Fruit fly (Drosophila melanogaster): ENCODE results near the gene dhd.

dm6 chrX:5295766-5296165, 16.2 kb upstream of the dhd start, which contains the start of gene CG42749:
- no peak for TF ChIP-seq Pif1B (GFP tag; optimal IDR thresholded peaks at IDR 0.05)
- TF ChIP-seq Ets98B (GFP tag; IDR thresholded peaks at IDR 0.05): no peak
- no peak for TF ChIP-seq Snoo (tag; optimal IDR thresholded peaks at IDR 0.05)
- TF ChIP-seq EcR (GFP tag; optimal IDR thresholded peaks at IDR 0.05): no peak
- no peak for TF ChIP-seq CG13204 (GFP tag; optimal IDR thresholded peaks at IDR 0.05)
- TF ChIP-seq CG8159 (tag; optimal IDR thresholded peaks at IDR 0.05): no peak
